Worm (Caenorhabditis elegans): ENCODE results near the gene srh-74.

srh-74 gene

ce11 chrV:11012419-11012818 is 36.2 kb downstream of the srh-74 start, which contains the start of gene C13G3.1:
C13G3.1 (minus strand) TSS chrV:11012465.
- TF ChIP-seq unc-55 (GFP tag; optimal IDR thresholded peaks at IDR 0.05) = no peak

- TF ChIP-seq elt-4 (tag; optimal IDR thresholded peaks at IDR 0.05) (no peak), dve-1 (tag; optimal IDR thresholded peaks at IDR 0.05) (no peak), Y22D7AL.16 (tag; optimal IDR thresholded peaks at IDR 0.05) (no peak), ceh-14 (tag; optimal IDR thresholded peaks at IDR 0.05) (no peak)
Observed at ce11 chrV:11011807-11012206, 36.8 kb downstream of the srh-74 start.

ce11 chrV:11010768-11011167 is 37.8 kb downstream of the srh-74 start:
- TF ChIP-seq pqm-1 (tag; optimal IDR thresholded peaks at IDR 0.05) = no peak
- no peak for TF ChIP-seq sdc-2 (tag; optimal IDR thresholded peaks at IDR 0.05)
- TF ChIP-seq pha-2 (tag; optimal IDR thresholded peaks at IDR 0.05) = no peak
- no peak for TF ChIP-seq ceh-34 (tag; optimal IDR thresholded peaks at IDR 0.05)
- no peak for TF ChIP-seq C38D4.7 (GFP tag; optimal IDR thresholded peaks at IDR 0.05)
- TF ChIP-seq hlh-15 (tag; optimal IDR thresholded peaks at IDR 0.05) = no peak

ce11 chrV:11009124-11009524 is 39.5 kb downstream of the srh-74 start:
- TF ChIP-seq ets-4 (tag; optimal IDR thresholded peaks at IDR 0.05) (no peak), elt-2 (tag; optimal IDR thresholded peaks at IDR 0.05) (peak; percentile 84), dve-1 (tag; optimal IDR thresholded peaks at IDR 0.05) (no peak), ref-2 (tag; optimal IDR thresholded peaks at IDR 0.05) (no peak), Y22D7AL.16 (tag; optimal IDR thresholded peaks at IDR 0.05) (no peak), pax-1 (tag; optimal IDR thresholded peaks at IDR 0.05) (no peak)

- TF ChIP-seq elt-2 (tag; optimal IDR thresholded peaks at IDR 0.05) (peak; percentile 54), ceh-22 (tag; optimal IDR thresholded peaks at IDR 0.05) (no peak)
Observed at ce11 chrV:11007651-11008050, 40.9 kb downstream of the srh-74 start.

- TF ChIP-seq ceh-2 (tag; optimal IDR thresholded peaks at IDR 0.05) = no peak
- no peak for TF ChIP-seq ceh-6 (GFP tag; optimal IDR thresholded peaks at IDR 0.05)
Observed at ce11 chrV:11004094-11004493, 44.5 kb downstream of the srh-74 start.

- TF ChIP-seq ceh-18 (tag; optimal IDR thresholded peaks at IDR 0.05) (no peak), pax-1 (tag; optimal IDR thresholded peaks at IDR 0.05) (no peak), mec-3 (tag; optimal IDR thresholded peaks at IDR 0.05; ENCODE audit: borderline replicate concordance) (no peak), unc-86 (tag; optimal IDR thresholded peaks at IDR 0.05) (no peak), F13H6.1 (tag; optimal IDR thresholded peaks at IDR 0.05) (no peak), hlh-6 (tag; optimal IDR thresholded peaks at IDR 0.05) (no peak), pat-9 (tag; optimal IDR thresholded peaks at IDR 0.05) (no peak), fax-1 (tag; optimal IDR thresholded peaks at IDR 0.05) (no peak)
Observed at ce11 chrV:11002434-11002833, 46.1 kb downstream of the srh-74 start, which contains the start of gene F53B7.4. F53B7.4 (minus strand) TSS chrV:11002534.

ce11 chrV:11000650-11001049 is 47.9 kb downstream of the srh-74 start, which contains the start of gene isy-1:
isy-1 (minus strand) TSS chrV:11000699.
- no peak for TF ChIP-seq ceh-2 (tag; optimal IDR thresholded peaks at IDR 0.05)
- TF ChIP-seq ceh-45 (GFP tag; IDR thresholded peaks at IDR 0.05) = no peak
- TF ChIP-seq ceh-31 (tag; optimal IDR thresholded peaks at IDR 0.05) = peak; percentile 47
- TF ChIP-seq unc-42 (tag; optimal IDR thresholded peaks at IDR 0.05) = peak; percentile 92
- no peak for TF ChIP-seq C38D4.7 (GFP tag; optimal IDR thresholded peaks at IDR 0.05)
- TF ChIP-seq sdc-2 (tag; optimal IDR thresholded peaks at IDR 0.05) = no peak
- TF ChIP-seq ceh-34 (tag; optimal IDR thresholded peaks at IDR 0.05) = no peak
- peak; percentile 37 for TF ChIP-seq nfya-1 (tag; optimal IDR thresholded peaks at IDR 0.05)
- TF ChIP-seq pat-9 (tag; optimal IDR thresholded peaks at IDR 0.05) = no peak
- TF ChIP-seq tbx-2 (tag; optimal IDR thresholded peaks at IDR 0.05) = no peak
- TF ChIP-seq npax-4 (tag; optimal IDR thresholded peaks at IDR 0.05) = no peak
- no peak for TF ChIP-seq ceh-14 (tag; optimal IDR thresholded peaks at IDR 0.05)

Measured in whole organism, late embryonic.